Worm (Caenorhabditis elegans) whole organism, early embryonic: ENCODE results near the gene fbxb-84.

Experiments
- F13C5.2 ChIP-seq: sonication (generic microtip); optimal IDR thresholded peaks from 2 replicates; lab custom pipeline; 2017; ENCODE audit warnings: mild to moderate bottlenecking, missing genetic modification characterization, inconsistent platforms, missing compliant biosample characterization
- ama-1 ChIP-seq: fragments of 150-350 bp; optimal IDR thresholded peaks from 2 replicates; lab custom pipeline; 2014
- ceh-13 ChIP-seq: fragments of 200-800 bp; sonication (Bioruptor generic); optimal IDR thresholded peaks from 2 replicates; lab custom pipeline; 2018; ENCODE audit warnings: mild to moderate bottlenecking, missing genetic modification characterization, missing compliant biosample characterization
- ceh-36 ChIP-seq: sonication (generic microtip); optimal IDR thresholded peaks from 2 replicates; lab custom pipeline; 2016; ENCODE audit warnings: missing genetic modification characterization, inconsistent platforms, missing compliant biosample characterization
- ets-7 ChIP-seq: sonication (generic microtip); optimal IDR thresholded peaks from 2 replicates; lab custom pipeline; 2016; ENCODE audit warnings: missing genotype, missing genetic modification characterization, missing compliant biosample characterization
- hmg-4 ChIP-seq: fragments of 200-800 bp; sonication (Bioruptor generic); optimal IDR thresholded peaks from 2 replicates; lab custom pipeline; 2018; ENCODE audit warnings: mild to moderate bottlenecking, missing genetic modification characterization, missing compliant biosample characterization
- hnd-1 ChIP-seq: sonication (generic microtip); optimal IDR thresholded peaks from 2 replicates; lab custom pipeline; 2016; ENCODE audit warnings: missing genetic modification characterization, missing compliant biosample characterization
- pes-1 ChIP-seq: fragments of 200-800 bp; sonication (Bioruptor generic); IDR thresholded peaks from 2 replicates; pipeline ENCODE4 v1.3.6; 2022; ENCODE audit warnings: missing genetic modification reagents, missing genetic modification characterization, missing compliant biosample characterization
- tbx-37 ChIP-seq: fragments of 200-800 bp; sonication (Bioruptor generic); conservative IDR thresholded peaks from 2 replicates; pipeline ENCODE4 v1.3.6; 2022; ENCODE audit warnings: missing genetic modification reagents, missing genetic modification characterization, missing compliant biosample characterization
- tra-4 ChIP-seq: sonication (generic microtip); optimal IDR thresholded peaks from 2 replicates; lab custom pipeline; 2017; ENCODE audit warnings: missing genetic modification characterization, missing compliant biosample characterization

ce11 chrIII:165390-165789, 19.1 kb upstream of the fbxb-84 start, which contains the start of gene F40G9.7:
- no peak for TF ChIP-seq ama-1 (lab: Kevin White, UChicago)
- no peak for TF ChIP-seq pes-1 (GFP tag; lab: Robert Waterston, UW)
- TF ChIP-seq tra-4 (tag; lab: Kevin White, UChicago): no peak
- TF ChIP-seq F13C5.2 (tag; lab: Kevin White, UChicago): no peak
- TF ChIP-seq hnd-1 (tag; lab: Kevin White, UChicago): no peak
- TF ChIP-seq ceh-13 (GFP tag; lab: Kevin White, UChicago): no peak
- TF ChIP-seq ceh-36: no peak
- TF ChIP-seq ets-7: no peak
- TF ChIP-seq hmg-4: no peak
- TF ChIP-seq tbx-37 (GFP tag; lab: Robert Waterston, UW): no peak
